Fruit fly (Drosophila melanogaster) whole organism, embryonic: ENCODE data around the gene fan.

ENCODE experiments used
- Ada2b ChIP-seq: fragments of 200-800 bp; sonication (Bioruptor generic); IDR thresholded peaks from 2 replicates; pipeline ENCODE4 v1.3.6; 2022; ENCODE audit warnings: missing biosample characterization, missing genetic modification characterization
- Aef1 ChIP-seq: fragments of 200-800 bp; sonication (Bioruptor generic); IDR thresholded peaks from 3 replicates; pipeline ENCODE4 v1.3.6; 2022; ENCODE audit warnings: missing biosample characterization, missing genetic modification characterization
- Awh ChIP-seq: fragments of 200-800 bp; sonication (Bioruptor generic); IDR thresholded peaks from 2 replicates; pipeline ENCODE4, ENCODE4 v1.3.6; 2022; ENCODE audit warnings: missing biosample characterization, missing genetic modification characterization
- B-H1 ChIP-seq: fragments of 200-800 bp; sonication (Bioruptor generic); IDR thresholded peaks from 3 replicates; pipeline ENCODE4 v1.3.6; 2022; ENCODE audit warnings: missing biosample characterization, missing genetic modification characterization
- CG10274 ChIP-seq: fragments of 200-800 bp; sonication (Bioruptor generic); optimal IDR thresholded peaks from 3 replicates; lab custom pipeline; 2017; ENCODE audit warnings: missing biosample characterization, mild to moderate bottlenecking, missing genetic modification characterization
- CG10321 ChIP-seq: fragments of 200-800 bp; sonication (Bioruptor generic); IDR thresholded peaks from 2 replicates; pipeline ENCODE4 v1.3.6; 2022; ENCODE audit warnings: missing biosample characterization, missing genetic modification characterization
- CG11398 ChIP-seq: fragments of 200-800 bp; sonication (Bioruptor generic); optimal IDR thresholded peaks from 2 replicates; lab custom pipeline; 2016; ENCODE audit warnings: missing biosample characterization, missing genetic modification characterization
- CG13775 ChIP-seq: fragments of 200-800 bp; sonication (Bioruptor generic); optimal IDR thresholded peaks from 3 replicates; lab custom pipeline; 2017; ENCODE audit warnings: missing biosample characterization, mild to moderate bottlenecking, missing genetic modification characterization
- CG14050 ChIP-seq: fragments of 200-800 bp; sonication (Bioruptor generic); IDR thresholded peaks from 3 replicates; pipeline ENCODE4 v1.3.6; 2022; ENCODE audit warnings: missing biosample characterization, missing genetic modification characterization
- CG15011 ChIP-seq: fragments of 200-800 bp; sonication (Bioruptor generic); optimal IDR thresholded peaks from 3 replicates; lab custom pipeline; 2018; ENCODE audit warnings: missing biosample characterization, mild to moderate bottlenecking, missing genetic modification characterization
- CG17328 ChIP-seq: fragments of 200-800 bp; sonication (Bioruptor generic); IDR thresholded peaks from 2 replicates; pipeline ENCODE4 v1.3.6; 2022; ENCODE audit warnings: missing biosample characterization, missing genetic modification characterization
- CG17361 ChIP-seq: fragments of 200-800 bp; sonication (Bioruptor generic); IDR thresholded peaks from 3 replicates; pipeline ENCODE4 v1.3.6; 2022; ENCODE audit warnings: missing biosample characterization, missing genetic modification characterization
- CG1792 ChIP-seq: fragments of 200-800 bp; sonication (Bioruptor generic); optimal IDR thresholded peaks from 2 replicates; lab custom pipeline; 2016; ENCODE audit warnings: missing biosample characterization, missing genetic modification characterization
- CG18262 ChIP-seq: fragments of 200-800 bp; optimal IDR thresholded peaks from 3 replicates; lab custom pipeline; 2019; ENCODE audit warnings: missing biosample characterization, mild to moderate bottlenecking, missing genetic modification characterization, moderate library complexity
- CG32532 ChIP-seq: fragments of 200-800 bp; sonication (Bioruptor generic); IDR thresholded peaks from 2 replicates; pipeline ENCODE4 v1.3.6; 2022; ENCODE audit warnings: missing biosample characterization, missing genetic modification characterization
- CG33213 ChIP-seq: fragments of 200-800 bp; sonication (Bioruptor generic); optimal IDR thresholded peaks from 3 replicates; lab custom pipeline; 2016; ENCODE audit warnings: missing biosample characterization, missing genetic modification characterization
- CG33557 ChIP-seq: fragments of 200-800 bp; sonication (Bioruptor generic); optimal IDR thresholded peaks from 2 replicates; lab custom pipeline; 2019; ENCODE audit warnings: missing biosample characterization, mild to moderate bottlenecking, missing genetic modification characterization, moderate library complexity
- CG3847 ChIP-seq: fragments of 200-800 bp; sonication (Bioruptor generic); IDR thresholded peaks from 2 replicates; pipeline ENCODE4 v1.3.6; 2022; ENCODE audit warnings: missing biosample characterization, missing genetic modification characterization
- CG4404 ChIP-seq: fragments of 200-800 bp; sonication (Bioruptor generic); IDR thresholded peaks from 2 replicates; pipeline ENCODE4 v1.3.6; 2022; ENCODE audit warnings: missing biosample characterization, missing genetic modification characterization
- CG4424 ChIP-seq: fragments of 200-800 bp; sonication (Bioruptor generic); optimal IDR thresholded peaks from 3 replicates; lab custom pipeline; 2016; ENCODE audit warnings: missing biosample characterization, missing genetic modification characterization
- CG7556 ChIP-seq: fragments of 200-800 bp; sonication (Bioruptor generic); optimal IDR thresholded peaks from 2 replicates; lab custom pipeline; 2017; ENCODE audit warnings: missing biosample characterization, mild to moderate bottlenecking, missing genetic modification characterization
- CG8281 ChIP-seq: fragments of 200-800 bp; sonication (Bioruptor generic); optimal IDR thresholded peaks from 2 replicates; lab custom pipeline; 2018; ENCODE audit warnings: missing biosample characterization, mild to moderate bottlenecking, missing genetic modification characterization, moderate library complexity
- CG8388 ChIP-seq: fragments of 200-800 bp; sonication (Bioruptor generic); optimal IDR thresholded peaks from 2 replicates; lab custom pipeline; 2019; ENCODE audit warnings: missing biosample characterization, mild to moderate bottlenecking, missing genetic modification characterization, moderate library complexity
- CG9609 ChIP-seq: fragments of 200-800 bp; sonication (Bioruptor generic); optimal IDR thresholded peaks from 3 replicates; lab custom pipeline; 2016; ENCODE audit warnings: missing biosample characterization, missing genetic modification characterization
- CG9817 ChIP-seq: fragments of 200-800 bp; sonication (Bioruptor generic); optimal IDR thresholded peaks from 2 replicates; lab custom pipeline; 2018; ENCODE audit warnings: missing biosample characterization, mild to moderate bottlenecking, missing genetic modification characterization, moderate library complexity
- D19A ChIP-seq: fragments of 200-800 bp; optimal IDR thresholded peaks from 3 replicates; lab custom pipeline; 2019; ENCODE audit warnings: missing biosample characterization, mild to moderate bottlenecking, missing genetic modification characterization, moderate library complexity
- Drgx ChIP-seq: fragments of 200-800 bp; sonication (Bioruptor generic); IDR thresholded peaks from 2 replicates; pipeline ENCODE4 v1.3.6; 2022; ENCODE audit warnings: missing biosample characterization, missing genetic modification characterization
- Fer3 ChIP-seq: fragments of 200-800 bp; sonication (Bioruptor generic); optimal IDR thresholded peaks from 2 replicates; lab custom pipeline; 2018; ENCODE audit warnings: missing biosample characterization, mild to moderate bottlenecking, missing genetic modification characterization, moderate library complexity
- Gug ChIP-seq: fragments of 200-800 bp; sonication (Bioruptor generic); IDR thresholded peaks from 4 replicates; pipeline ENCODE4 v1.3.6; 2022; ENCODE audit warnings: missing biosample characterization, missing genetic modification characterization
- HHEX ChIP-seq: fragments of 200-800 bp; sonication (Bioruptor generic); optimal IDR thresholded peaks from 3 replicates; lab custom pipeline; 2017; ENCODE audit warnings: missing biosample characterization, mild to moderate bottlenecking, missing genetic modification characterization, missing genetic modification reagents
- HLHmδ ChIP-seq: fragments of 200-800 bp; sonication (Bioruptor generic); optimal IDR thresholded peaks from 2 replicates; lab custom pipeline; 2018; ENCODE audit warnings: missing biosample characterization, mild to moderate bottlenecking, missing genetic modification characterization, moderate library complexity
- HmgZ ChIP-seq: fragments of 200-800 bp; sonication (Bioruptor generic); optimal IDR thresholded peaks from 2 replicates; lab custom pipeline; 2018; ENCODE audit warnings: missing biosample characterization, mild to moderate bottlenecking, missing genetic modification characterization
- Hr39 ChIP-seq: fragments of >200 bp; optimal IDR thresholded peaks from 2 replicates; lab custom pipeline; 2017
- Hr78 ChIP-seq, 2 experiments: fragments of 200-800 bp in 1 of 2; fragments of >200 bp in 1 of 2; sonication (Bioruptor generic) in 1 of 2; optimal IDR thresholded peaks; 2 replicates each; lab custom pipeline; 2017 to 2019; ENCODE audit warnings: missing biosample characterization in 2 of 2, missing genetic modification characterization in 2 of 2, mild to moderate bottlenecking in 1 of 2, moderate library complexity in 1 of 2
- Meics ChIP-seq: fragments of 200-800 bp; sonication (Bioruptor generic); optimal IDR thresholded peaks from 2 replicates; lab custom pipeline; 2017; ENCODE audit warnings: missing biosample characterization, mild to moderate bottlenecking, missing genetic modification characterization
- Nf-YA ChIP-seq: fragments of 200-800 bp; sonication (Bioruptor generic); IDR thresholded peaks from 2 replicates; pipeline ENCODE4 v1.3.6; 2022; ENCODE audit warnings: missing biosample characterization, missing genetic modification characterization
- Nf-YC ChIP-seq: fragments of 200-800 bp; optimal IDR thresholded peaks from 3 replicates; lab custom pipeline; 2019; ENCODE audit warnings: missing biosample characterization, mild to moderate bottlenecking, missing genetic modification characterization, moderate library complexity
- Trl ChIP-seq, 3 experiments: fragments of >200 bp in 2 of 3; fragments of 200-800 bp in 1 of 3; sonication (Bioruptor generic) in 1 of 3; optimal IDR thresholded peaks; 2 replicates in 1 of 3; 3 replicates in 2 of 3; lab custom pipeline; 2016 to 2017; ENCODE audit warnings: missing biosample characterization in 1 of 3, missing genetic modification characterization in 1 of 3
- YL-1 ChIP-seq: fragments of 200-800 bp; sonication (Bioruptor generic); optimal IDR thresholded peaks from 3 replicates; lab custom pipeline; 2017; ENCODE audit warnings: missing biosample characterization, mild to moderate bottlenecking, missing genetic modification characterization
- cad ChIP-seq: fragments of >200 bp; optimal IDR thresholded peaks from 2 replicates; lab custom pipeline; 2017; ENCODE audit warnings: missing biosample characterization, missing genetic modification characterization
- en ChIP-seq: fragments of 200-800 bp; sonication (Bioruptor generic); optimal IDR thresholded peaks from 2 replicates; lab custom pipeline; 2016; ENCODE audit warnings: missing biosample characterization, missing genetic modification characterization
- esg ChIP-seq: fragments of 200-800 bp; sonication (Bioruptor generic); conservative IDR thresholded peaks from 2 replicates; pipeline ENCODE4 v1.3.6; 2022; ENCODE audit warnings: missing biosample characterization, missing genetic modification characterization
- kah ChIP-seq: fragments of 200-800 bp; sonication (Bioruptor generic); optimal IDR thresholded peaks from 2 replicates; lab custom pipeline; 2018; ENCODE audit warnings: missing biosample characterization, mild to moderate bottlenecking, missing genetic modification characterization
- kni ChIP-seq: fragments of 200-800 bp; sonication (Bioruptor generic); optimal IDR thresholded peaks from 3 replicates; lab custom pipeline; 2017; ENCODE audit warnings: mild to moderate bottlenecking, missing biosample characterization, missing genetic modification reagents, missing genetic modification characterization
- lilli ChIP-seq: fragments of 200-800 bp; sonication (Bioruptor generic); optimal IDR thresholded peaks from 3 replicates; lab custom pipeline; 2016; ENCODE audit warnings: missing biosample characterization, missing genetic modification characterization
- oc ChIP-seq: fragments of 200-800 bp; sonication (Bioruptor generic); optimal IDR thresholded peaks from 2 replicates; lab custom pipeline; 2018; ENCODE audit warnings: missing biosample characterization, mild to moderate bottlenecking, missing genetic modification characterization, moderate library complexity
- odd ChIP-seq: fragments of 200-800 bp; sonication (Bioruptor generic); optimal IDR thresholded peaks from 2 replicates; lab custom pipeline; 2017; ENCODE audit warnings: missing biosample characterization, mild to moderate bottlenecking, missing genetic modification characterization
- ro ChIP-seq: fragments of 200-800 bp; sonication (Bioruptor generic); IDR thresholded peaks from 2 replicates; pipeline ENCODE4 v1.3.6; 2022; ENCODE audit warnings: missing biosample characterization, missing genetic modification characterization
- schlank ChIP-seq: fragments of 200-800 bp; sonication (Bioruptor generic); optimal IDR thresholded peaks from 2 replicates; lab custom pipeline; 2018; ENCODE audit warnings: missing biosample characterization, mild to moderate bottlenecking, missing genetic modification characterization
- tx ChIP-seq: fragments of 200-800 bp; sonication (Bioruptor generic); optimal IDR thresholded peaks from 2 replicates; lab custom pipeline; 2016; ENCODE audit warnings: missing biosample characterization, missing genetic modification characterization
- wor ChIP-seq: fragments of 200-800 bp; sonication (Bioruptor generic); IDR thresholded peaks from 2 replicates; pipeline ENCODE4 v1.3.6; 2022; ENCODE audit warnings: missing biosample characterization, missing genetic modification characterization

The fan gene

dm6 chr3L:8072720-8073119, 36.2 kb upstream of the fan start (continued):
- peak; percentile 79 for TF ChIP-seq CG4424
- peak; percentile 59; the same call in 1 of the 2 replicates for TF ChIP-seq esg
- TF ChIP-seq CG14050: 0 out of 3 replicates have a peak, but pooled peaks have one; percentile 19
- TF ChIP-seq kah (GFP tag; lab: Kevin White, UChicago): peak; percentile 39
- TF ChIP-seq CG1792: peak; percentile 19
- TF ChIP-seq Hr39 (lab: Kevin White, UChicago): no peak
- no peak for TF ChIP-seq CG10321 (GFP tag; lab: Robert Waterston, UW)
- TF ChIP-seq ro: 0 out of 2 replicates have a peak, but pooled peaks have one; percentile 38
- TF ChIP-seq CG33557: no peak
- peak; percentile 33; the same call in 1 of the 2 replicates for TF ChIP-seq wor (GFP tag; lab: Robert Waterston, UW)
- peak; percentile 64 for TF ChIP-seq Awh (GFP tag; lab: Robert Waterston, UW)
- peak; percentile 57 for TF ChIP-seq kni
- peak; percentile 50; the same call in 1 of the 3 replicates for TF ChIP-seq B-H1 (GFP tag; lab: Robert Waterston, UW)
- no peak for TF ChIP-seq CG9609 (GFP tag; lab: Kevin White, UChicago)
- TF ChIP-seq CG9817 (tag; lab: Kevin White, UChicago): no peak
- no peak for TF ChIP-seq CG11398 (GFP tag; lab: Kevin White, UChicago)
- no peak for TF ChIP-seq YL-1 (GFP tag; lab: Kevin White, UChicago)
- 0 out of 2 replicates have a peak, but pooled peaks have one; percentile 27 for TF ChIP-seq CG3847
- TF ChIP-seq CG32532: peak; percentile 81
- peak; percentile 68 for TF ChIP-seq Ada2b (GFP tag; lab: Robert Waterston, UW)
- peak; percentile 16 for TF ChIP-seq CG8388 (GFP tag; lab: Kevin White, UChicago)
- TF ChIP-seq odd (GFP tag; lab: Kevin White, UChicago): no peak
- TF ChIP-seq D19A (tag; lab: Kevin White, UChicago): peak; percentile 66
- TF ChIP-seq schlank (tag; lab: Kevin White, UChicago): no peak
- TF ChIP-seq HmgZ (tag; lab: Kevin White, UChicago): no peak
- 0 out of 4 replicates have a peak, but pooled peaks have one; percentile 3 for TF ChIP-seq Gug
- TF ChIP-seq cad: no peak
- peak; percentile 9 for TF ChIP-seq Nf-YC
- peak; percentile 32 for TF ChIP-seq CG7556 (GFP tag; lab: Kevin White, UChicago)
- TF ChIP-seq Meics (GFP tag; lab: Kevin White, UChicago): peak; percentile 63
- peak; percentile 28 for TF ChIP-seq CG33213 (GFP tag; lab: Kevin White, UChicago)
- peak; percentile 56; the same call in 2 of the 3 replicates for TF ChIP-seq Aef1 (GFP tag; lab: Robert Waterston, UW)
- peak; percentile 50; the same call in 1 of the 2 replicates for TF ChIP-seq Nf-YA (GFP tag; lab: Robert Waterston, UW)
- peak; percentile 81 for TF ChIP-seq CG17361
- peak; percentile 27 for TF ChIP-seq CG13775 (GFP tag; lab: Kevin White, UChicago)
- peak; percentile 29 for TF ChIP-seq CG10274 (GFP tag; lab: Kevin White, UChicago)
- TF ChIP-seq lilli (GFP tag; lab: Kevin White, UChicago): peak; percentile 25
- TF ChIP-seq CG15011: peak; percentile 58
- TF ChIP-seq oc: peak; percentile 5
- peak; percentile 23; the same call in 1 of the 2 replicates for TF ChIP-seq CG4404 (GFP tag; lab: Robert Waterston, UW)
- peak; percentile 79 for TF ChIP-seq CG18262
- peak; percentile 40 for TF ChIP-seq CG8281 (tag; lab: Kevin White, UChicago)
- peak in 1 of 2 experiments; percentile 18 for TF ChIP-seq Trl (optimal IDR thresholded peaks at IDR 0.05; lab: Kevin White, UChicago)
- peak; percentile 27 for TF ChIP-seq Trl (GFP tag; optimal IDR thresholded peaks at IDR 0.05; lab: Kevin White, UChicago)
- TF ChIP-seq HLHmδ (GFP tag; lab: Kevin White, UChicago): no peak
- TF ChIP-seq HHEX: peak; percentile 77
- TF ChIP-seq Hr78 (GFP tag; optimal IDR thresholded peaks at IDR 0.05; lab: Kevin White, UChicago): peak in 1 of 2 experiments; percentile 70
- TF ChIP-seq Fer3 (tag; lab: Kevin White, UChicago): peak; percentile 72
- peak; percentile 75 for TF ChIP-seq Drgx (GFP tag; lab: Robert Waterston, UW)
- no peak for TF ChIP-seq en (GFP tag; lab: Kevin White, UChicago)
- peak; percentile 56; the same call in 1 of the 2 replicates for TF ChIP-seq CG17328
- TF ChIP-seq tx: no peak
